Worm (Caenorhabditis elegans) whole organism, L4 larva: Measurements from ENCODE around the gene srlf-20.

Source experiments
- F37D6.2 ChIP-seq: sonication (generic microtip); optimal IDR thresholded peaks from 2 replicates; lab custom pipeline; 2016; ENCODE audit warnings: mild to moderate bottlenecking, missing genetic modification characterization, missing compliant biosample characterization
- F44E2.7 ChIP-seq: fragments of 200-800 bp; sonication (Bioruptor generic); IDR thresholded peaks from 2 replicates; pipeline ENCODE4 v2.1.2; 2022; ENCODE audit warnings: missing genetic modification characterization, missing compliant biosample characterization
- F49E8.2 ChIP-seq: sonication (generic microtip); optimal IDR thresholded peaks from 2 replicates; lab custom pipeline; 2016; ENCODE audit warnings: missing compliant biosample characterization, mild to moderate bottlenecking, missing genetic modification characterization, borderline replicate concordance
- T26A8.4 ChIP-seq: fragments of 200-800 bp; sonication (Bioruptor generic); IDR thresholded peaks from 2 replicates; pipeline ENCODE4 v1.3.6; 2022; ENCODE audit warnings: missing genetic modification characterization, missing compliant biosample characterization
- Y5F2A.4 ChIP-seq: fragments of 200-800 bp; sonication (Bioruptor generic); optimal IDR thresholded peaks from 2 replicates; lab custom pipeline; 2018; ENCODE audit warnings: mild to moderate bottlenecking, missing genetic modification characterization, missing compliant biosample characterization
- ZK337.2 ChIP-seq: fragments of 200-800 bp; sonication (Bioruptor generic); IDR thresholded peaks from 2 replicates; pipeline ENCODE4 v1.3.6; 2022; ENCODE audit warnings: missing genetic modification reagents, missing genetic modification characterization, missing compliant biosample characterization
- aha-1 ChIP-seq: fragments of 150-350 bp; peaks from one replicate; lab custom pipeline; 2014; ENCODE audit warnings: missing biosample characterization, missing genetic modification characterization
- arid-1 ChIP-seq: fragments of 200-800 bp; sonication (Bioruptor generic); conservative IDR thresholded peaks from 2 replicates; pipeline ENCODE4 v1.3.6; 2022; ENCODE audit warnings: missing genetic modification reagents, missing genetic modification characterization, missing compliant biosample characterization
- ceh-28 ChIP-seq: fragments of 150-350 bp; optimal IDR thresholded peaks from 2 replicates; lab custom pipeline; 2014; ENCODE audit warnings: missing biosample characterization, missing genetic modification reagents, missing genetic modification characterization
- ceh-82 ChIP-seq: sonication (generic microtip); optimal IDR thresholded peaks from 2 replicates; lab custom pipeline; 2017; ENCODE audit warnings: missing biosample characterization, missing genetic modification characterization
- ctbp-1 ChIP-seq: fragments of 200-800 bp; sonication (Bioruptor generic); IDR thresholded peaks from 2 replicates; pipeline ENCODE4 v1.3.6; 2022; ENCODE audit warnings: missing genetic modification reagents, missing genetic modification characterization, missing compliant biosample characterization
- daf-19 ChIP-seq: fragments of 200-800 bp; sonication (Bioruptor generic); conservative IDR thresholded peaks from 2 replicates; pipeline ENCODE4 v1.3.6; 2022; ENCODE audit warnings: missing genetic modification characterization, missing compliant biosample characterization
- daf-8 ChIP-seq: fragments of 200-800 bp; sonication (Bioruptor generic); IDR thresholded peaks from 2 replicates; pipeline ENCODE4 v1.3.6; 2022; ENCODE audit warnings: missing genetic modification characterization, missing compliant biosample characterization
- dmd-9 ChIP-seq: fragments of 200-800 bp; sonication (Bioruptor generic); IDR thresholded peaks from 2 replicates; pipeline ENCODE4 v1.3.6; 2022; ENCODE audit warnings: missing genetic modification reagents, missing genetic modification characterization, missing compliant biosample characterization
- dve-1 ChIP-seq: sonication (generic microtip); optimal IDR thresholded peaks from 2 replicates; lab custom pipeline; 2017; ENCODE audit warnings: antibody characterized with exemption, mild to moderate bottlenecking, missing genetic modification characterization, missing compliant biosample characterization; ENCODE audit not compliant: insufficient read depth
- egl-43 ChIP-seq: fragments of 200-800 bp; sonication (Bioruptor generic); IDR thresholded peaks from 2 replicates; pipeline ENCODE4 v1.3.6; 2022; ENCODE audit warnings: missing genetic modification reagents, missing genetic modification characterization, missing compliant biosample characterization
- fos-1 ChIP-seq: fragments of 150-350 bp; optimal IDR thresholded peaks from 2 replicates; lab custom pipeline; 2014; ENCODE audit warnings: missing biosample characterization, missing genetic modification characterization
- gei-8 ChIP-seq: fragments of 200-800 bp; sonication (Bioruptor generic); optimal IDR thresholded peaks from 2 replicates; lab custom pipeline; 2018; ENCODE audit warnings: mild to moderate bottlenecking, missing genetic modification characterization, missing compliant biosample characterization
- hlh-30 ChIP-seq: sonication (generic microtip); optimal IDR thresholded peaks from 2 replicates; lab custom pipeline; 2017; ENCODE audit warnings: antibody characterized with exemption, mild to moderate bottlenecking, missing genetic modification characterization, missing compliant biosample characterization; ENCODE audit not compliant: insufficient read depth
- hmg-1.1 ChIP-seq: fragments of 200-800 bp; sonication (Bioruptor generic); IDR thresholded peaks from 2 replicates; pipeline ENCODE4 v1.3.6; 2022; ENCODE audit warnings: missing genetic modification reagents, missing genetic modification characterization, missing compliant biosample characterization
- lin-13 ChIP-seq: fragments of 150-350 bp; optimal IDR thresholded peaks from 2 replicates; lab custom pipeline; 2014; ENCODE audit warnings: missing biosample characterization, missing genetic modification reagents, missing genetic modification characterization
- lir-3 ChIP-seq: sonication (generic microtip); optimal IDR thresholded peaks from 2 replicates; lab custom pipeline; 2016; ENCODE audit warnings: mild to moderate bottlenecking, missing genetic modification characterization, missing compliant biosample characterization
- madf-9 ChIP-seq: fragments of 200-800 bp; sonication (Bioruptor generic); conservative IDR thresholded peaks from 2 replicates; pipeline ENCODE4 v1.3.6; 2022; ENCODE audit warnings: missing genetic modification reagents, missing genetic modification characterization, missing compliant biosample characterization
- mdl-1 ChIP-seq, 2 experiments: fragments of 150-350 bp in 1 of 2; sonication (generic microtip) in 1 of 2; optimal IDR thresholded peaks; 2 replicates each; lab custom pipeline; 2014 to 2017; ENCODE audit warnings: missing biosample characterization in 2 of 2, missing genetic modification characterization in 2 of 2
- mep-1 ChIP-seq: fragments of 150-350 bp; sonication (generic microtip); optimal IDR thresholded peaks from 3 replicates; lab custom pipeline; 2014; ENCODE audit warnings: missing biosample characterization, missing genetic modification characterization
- mes-2 ChIP-seq: sonication (generic microtip); optimal IDR thresholded peaks from 2 replicates; lab custom pipeline; 2016; ENCODE audit warnings: missing genotype, mild to moderate bottlenecking, missing genetic modification characterization, missing compliant biosample characterization; ENCODE audit not compliant: poor library complexity, severe bottlenecking
- mxl-2 ChIP-seq: fragments of 200-800 bp; sonication (Bioruptor generic); conservative IDR thresholded peaks from 2 replicates; pipeline ENCODE4 v1.3.6; 2022; ENCODE audit warnings: missing genetic modification reagents, missing genetic modification characterization, missing compliant biosample characterization
- mxl-3 ChIP-seq: fragments of 200-800 bp; sonication (Bioruptor generic); optimal IDR thresholded peaks from 2 replicates; lab custom pipeline; 2018; ENCODE audit warnings: mild to moderate bottlenecking, missing genetic modification characterization, missing compliant biosample characterization
- nhr-10 ChIP-seq: fragments of 150-350 bp; optimal IDR thresholded peaks from 2 replicates; lab custom pipeline; 2014; ENCODE audit warnings: missing biosample characterization, missing genetic modification characterization
- nhr-102 ChIP-seq: sonication (generic microtip); optimal IDR thresholded peaks from 2 replicates; lab custom pipeline; 2016; ENCODE audit warnings: mild to moderate bottlenecking, missing genetic modification characterization, moderate library complexity, missing compliant biosample characterization
- nhr-28 ChIP-seq: fragments of 150-350 bp; optimal IDR thresholded peaks from 2 replicates; lab custom pipeline; 2014; ENCODE audit warnings: missing biosample characterization, missing genetic modification characterization
- nhr-6 ChIP-seq: fragments of 150-350 bp; optimal IDR thresholded peaks from 2 replicates; lab custom pipeline; 2014; ENCODE audit warnings: missing biosample characterization, missing genetic modification characterization
- nhr-77 ChIP-seq: fragments of 150-350 bp; optimal IDR thresholded peaks from 2 replicates; lab custom pipeline; 2014; ENCODE audit warnings: missing biosample characterization, missing genetic modification characterization
- pqm-1 ChIP-seq: sonication (generic microtip); optimal IDR thresholded peaks from 2 replicates; lab custom pipeline; 2017; ENCODE audit warnings: missing biosample characterization, missing genetic modification characterization
- rbr-2 ChIP-seq: sonication (generic microtip); optimal IDR thresholded peaks from 2 replicates; lab custom pipeline; 2016; ENCODE audit warnings: missing genotype, missing genetic modification characterization, missing compliant biosample characterization
- set-16 ChIP-seq: fragments of 200-800 bp; sonication (Bioruptor generic); IDR thresholded peaks from 2 replicates; pipeline ENCODE4 v1.3.6; 2022; ENCODE audit warnings: missing genetic modification reagents, missing genetic modification characterization, missing compliant biosample characterization
- snpc-1.2 ChIP-seq: fragments of 200-800 bp; sonication (Bioruptor generic); IDR thresholded peaks from 2 replicates; pipeline ENCODE4 v1.3.6; 2022; ENCODE audit warnings: missing genetic modification reagents, missing genetic modification characterization, missing compliant biosample characterization
- spr-1 ChIP-seq: sonication (generic microtip); optimal IDR thresholded peaks from 2 replicates; lab custom pipeline; 2016; ENCODE audit warnings: mild to moderate bottlenecking, missing genetic modification characterization, missing compliant biosample characterization
- tra-1 ChIP-seq: fragments of 200-800 bp; sonication (Bioruptor generic); IDR thresholded peaks from 2 replicates; pipeline ENCODE4 v1.3.6; 2022; ENCODE audit warnings: missing genetic modification reagents, missing genetic modification characterization, missing compliant biosample characterization
- unc-130 ChIP-seq: sonication (generic microtip); optimal IDR thresholded peaks from 2 replicates; lab custom pipeline; 2016; ENCODE audit warnings: missing genetic modification reagents, missing genetic modification characterization, missing compliant biosample characterization
- vab-7 ChIP-seq: fragments of 200-800 bp; sonication (Bioruptor generic); IDR thresholded peaks from 2 replicates; pipeline ENCODE4 v1.3.6; 2022; ENCODE audit warnings: missing genetic modification reagents, missing genetic modification characterization, missing compliant biosample characterization
- zfp-3 ChIP-seq: fragments of 200-800 bp; sonication (Bioruptor generic); conservative IDR thresholded peaks from 2 replicates; pipeline ENCODE4 v1.3.6; 2022; ENCODE audit warnings: missing genetic modification reagents, missing genetic modification characterization, missing compliant biosample characterization
- zip-11 ChIP-seq: fragments of 200-800 bp; sonication (Bioruptor generic); IDR thresholded peaks from 2 replicates; pipeline ENCODE4 v1.3.6; 2022; ENCODE audit warnings: missing genetic modification characterization, missing compliant biosample characterization
- zip-2 ChIP-seq: fragments of 150-350 bp; optimal IDR thresholded peaks from 2 replicates; lab custom pipeline; 2014; ENCODE audit warnings: missing biosample characterization, missing genetic modification characterization
- ztf-11 ChIP-seq: fragments of 150-350 bp; optimal IDR thresholded peaks from 2 replicates; lab custom pipeline; 2014; ENCODE audit warnings: missing biosample characterization, missing genetic modification characterization
- ztf-7 ChIP-seq: fragments of 150-350 bp; optimal IDR thresholded peaks from 2 replicates; lab custom pipeline; 2014; ENCODE audit warnings: missing biosample characterization, missing genetic modification characterization

srlf-20 gene

ce11 chrV:875945-876344, 17.8 kb upstream of the srlf-20 start, which contains the start of gene T02B11.9:
TSS of gene T02B11.9 (plus strand) at chrV:876245.
- TF ChIP-seq ceh-82 (tag; lab: Kevin White, UChicago) (no peak), F49E8.2 (tag; lab: Kevin White, UChicago) (no peak), F44E2.7 (GFP tag; lab: Robert Waterston, UW) (no peak), nhr-28 (tag; lab: Kevin White, UChicago) (no peak), nhr-77 (tag; lab: Kevin White, UChicago) (no peak), mxl-2 (GFP tag; lab: Robert Waterston, UW) (no peak), zfp-3 (GFP tag; lab: Robert Waterston, UW) (no peak), ZK337.2 (GFP tag; lab: Robert Waterston, UW) (no peak), unc-130 (no peak), arid-1 (no peak), mxl-3 (GFP tag; lab: Kevin White, UChicago) (no peak), aha-1 (no peak)

DNA sequence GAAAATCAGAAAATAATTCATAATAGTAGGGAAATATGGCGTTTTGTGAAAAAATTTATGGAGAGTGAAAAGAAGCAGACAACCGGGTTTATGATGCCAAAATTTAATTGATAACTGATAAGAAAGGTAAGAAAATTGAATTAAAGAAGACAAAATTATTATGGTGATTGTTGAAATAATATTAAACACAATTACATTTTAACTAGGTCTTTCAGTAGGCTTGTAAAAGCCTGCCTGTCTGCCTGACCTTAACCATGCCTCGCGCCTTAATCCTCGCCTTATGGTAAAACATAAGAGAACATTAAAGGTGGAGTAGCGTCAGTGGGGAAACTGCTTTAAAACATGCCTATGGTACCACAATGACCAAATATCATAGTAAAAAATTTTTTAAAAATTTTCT, 15.2 kb upstream of the srlf-20 start, which contains the start of gene T02B11.8:
T02B11.8 (minus strand) TSS at position 101 of the 400 bp plus-strand sequence.
- TF ChIP-seq ctbp-1 (GFP tag; lab: Robert Waterston, UW): no peak
- TF ChIP-seq T26A8.4: no peak
- no peak for TF ChIP-seq vab-7
- no peak for TF ChIP-seq dve-1
- no peak for TF ChIP-seq egl-43 (GFP tag; lab: Robert Waterston, UW)
- TF ChIP-seq ztf-7 (tag; lab: Kevin White, UChicago): no peak
- TF ChIP-seq aha-1: no peak
- TF ChIP-seq rbr-2: no peak
- TF ChIP-seq ztf-11: no peak
- TF ChIP-seq daf-19 (GFP tag; lab: Robert Waterston, UW): no peak
- TF ChIP-seq tra-1 (GFP tag; lab: Robert Waterston, UW): no peak

- no peak for TF ChIP-seq dmd-9
- TF ChIP-seq T26A8.4: no peak
- TF ChIP-seq nhr-28 (tag; lab: Kevin White, UChicago): no peak
- no peak for TF ChIP-seq mes-2 (tag; lab: Kevin White, UChicago)
- no peak for TF ChIP-seq set-16
- no peak for TF ChIP-seq nhr-6 (tag; lab: Kevin White, UChicago)
- no peak for TF ChIP-seq mxl-3 (GFP tag; lab: Kevin White, UChicago)
- TF ChIP-seq mdl-1 (tag; optimal IDR thresholded peaks at IDR 0.05; lab: Kevin White, UChicago): no peak
- TF ChIP-seq rbr-2: no peak
- TF ChIP-seq hmg-1.1 (GFP tag; lab: Robert Waterston, UW): no peak
- no peak for TF ChIP-seq lir-3
- no peak for TF ChIP-seq madf-9 (GFP tag; lab: Robert Waterston, UW)
These were observed 14.6 kb upstream of the srlf-20 start, which contains the start of gene srg-53 for ce11 chrV:879171-879570. TSS of gene srg-53 (plus strand) at chrV:879471.

- TF ChIP-seq ceh-28 (tag; lab: Kevin White, UChicago): no peak
- TF ChIP-seq snpc-1.2: no peak
- no peak for TF ChIP-seq nhr-102 (tag; lab: Kevin White, UChicago)
- TF ChIP-seq zip-11: no peak
These were observed 9.4 kb upstream of the srlf-20 start, which contains the start of gene srj-38 for ce11 chrV:884324-884723. TSS of gene srj-38 (minus strand) at chrV:884424.

DNA sequence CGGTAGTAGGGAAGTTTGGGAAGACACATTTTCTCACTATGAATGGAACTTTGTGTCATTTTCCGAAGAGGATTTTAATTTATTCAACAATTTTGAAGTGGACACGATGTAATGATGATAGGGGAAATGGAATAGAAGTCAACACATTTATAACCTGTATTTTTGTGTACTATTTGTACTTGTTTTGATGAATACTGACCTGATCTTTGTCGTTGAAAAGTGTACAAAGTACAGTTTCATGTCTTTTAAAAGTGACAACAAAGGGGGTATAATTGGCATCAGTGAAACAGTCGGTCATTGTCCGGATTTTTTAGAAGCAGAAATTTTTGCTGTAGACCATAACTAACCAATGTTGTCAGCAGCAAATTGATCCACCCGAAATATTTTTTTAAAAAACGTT, 4.6 kb upstream of the srlf-20 start, which contains the start of gene T02B11.6:
T02B11.6 (minus strand) TSS at position 101 of the 400 bp plus-strand sequence.
- no peak for TF ChIP-seq mep-1 (tag; lab: Kevin White, UChicago)
- TF ChIP-seq zip-11: no peak
- TF ChIP-seq zip-2 (tag; lab: Kevin White, UChicago): no peak
- no peak for TF ChIP-seq nhr-10 (tag; lab: Kevin White, UChicago)
- no peak for TF ChIP-seq hlh-30 (tag; lab: Kevin White, UChicago)
- no peak for TF ChIP-seq F37D6.2 (tag; lab: Kevin White, UChicago)
- TF ChIP-seq pqm-1 (tag; lab: Kevin White, UChicago): no peak
- no peak for TF ChIP-seq gei-8
- TF ChIP-seq spr-1 (tag; lab: Kevin White, UChicago): no peak
- no peak for TF ChIP-seq tra-1 (GFP tag; lab: Robert Waterston, UW)
- no peak for TF ChIP-seq lir-3
- no peak for TF ChIP-seq snpc-1.2
- TF ChIP-seq lin-13: no peak
- no peak for TF ChIP-seq daf-8 (GFP tag; lab: Robert Waterston, UW)
- no peak for TF ChIP-seq Y5F2A.4
- no peak for TF ChIP-seq fos-1 (tag; lab: Kevin White, UChicago)
